Fruit fly (Drosophila melanogaster) Kc167 (cell line): ENCODE data around the gene CG9231.

ENCODE experiments used
- Sin3A ChIP-seq: fragments of >200 bp; optimal IDR thresholded peaks from 2 replicates; lab custom pipeline; 2018; ENCODE audit warnings: missing external identifiers
- psq ChIP-seq: fragments of >200 bp; optimal IDR thresholded peaks from 2 replicates; lab custom pipeline; 2017; ENCODE audit warnings: missing external identifiers
- ttk ChIP-seq: sonication (Bioruptor generic); optimal IDR thresholded peaks from 2 replicates; lab custom pipeline; 2017; ENCODE audit warnings: missing external identifiers

DNA sequence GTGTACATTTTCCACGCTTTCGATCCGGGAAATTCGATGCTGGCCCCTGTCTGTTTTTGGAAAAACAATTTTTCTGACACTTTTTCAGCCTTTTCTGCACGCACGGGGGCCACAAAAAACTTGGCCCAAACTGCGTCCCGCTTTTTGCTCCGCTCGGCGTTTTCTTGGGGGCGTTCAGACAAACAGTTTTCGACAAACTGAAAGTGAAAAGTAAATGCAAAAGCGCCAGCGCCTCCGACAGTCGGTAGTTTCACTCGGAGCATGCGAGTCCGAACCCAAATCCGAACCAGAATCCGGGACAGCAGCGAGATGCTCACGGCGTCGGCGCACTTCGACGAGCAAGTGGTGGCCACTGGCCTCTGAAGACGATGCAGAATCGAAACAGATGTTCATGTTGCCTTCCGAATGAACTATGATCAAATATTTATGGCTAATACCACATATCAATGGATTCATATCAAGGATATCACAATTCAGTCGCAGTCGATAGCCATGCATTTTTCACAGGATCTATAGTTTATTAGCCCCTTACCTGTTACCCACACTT, 1.4 kb downstream of the CG9231 start, which contains the start of gene Shal:
- TF ChIP-seq psq (lab: Kevin White, UChicago) (no peak), Sin3A (lab: Kevin White, UChicago) (no peak), ttk (no peak)
